Fruit fly (Drosophila melanogaster) S2 (cell line): ENCODE data around the gene CG18563.

Experiments
- CG8478 ChIP-seq: fragments of >200 bp; optimal IDR thresholded peaks from 2 replicates; lab custom pipeline; 2018
- CTCF ChIP-seq, 2 experiments: fragments of >200 bp; optimal IDR thresholded peaks; 2 replicates each; lab custom pipeline; 2018

DNA sequence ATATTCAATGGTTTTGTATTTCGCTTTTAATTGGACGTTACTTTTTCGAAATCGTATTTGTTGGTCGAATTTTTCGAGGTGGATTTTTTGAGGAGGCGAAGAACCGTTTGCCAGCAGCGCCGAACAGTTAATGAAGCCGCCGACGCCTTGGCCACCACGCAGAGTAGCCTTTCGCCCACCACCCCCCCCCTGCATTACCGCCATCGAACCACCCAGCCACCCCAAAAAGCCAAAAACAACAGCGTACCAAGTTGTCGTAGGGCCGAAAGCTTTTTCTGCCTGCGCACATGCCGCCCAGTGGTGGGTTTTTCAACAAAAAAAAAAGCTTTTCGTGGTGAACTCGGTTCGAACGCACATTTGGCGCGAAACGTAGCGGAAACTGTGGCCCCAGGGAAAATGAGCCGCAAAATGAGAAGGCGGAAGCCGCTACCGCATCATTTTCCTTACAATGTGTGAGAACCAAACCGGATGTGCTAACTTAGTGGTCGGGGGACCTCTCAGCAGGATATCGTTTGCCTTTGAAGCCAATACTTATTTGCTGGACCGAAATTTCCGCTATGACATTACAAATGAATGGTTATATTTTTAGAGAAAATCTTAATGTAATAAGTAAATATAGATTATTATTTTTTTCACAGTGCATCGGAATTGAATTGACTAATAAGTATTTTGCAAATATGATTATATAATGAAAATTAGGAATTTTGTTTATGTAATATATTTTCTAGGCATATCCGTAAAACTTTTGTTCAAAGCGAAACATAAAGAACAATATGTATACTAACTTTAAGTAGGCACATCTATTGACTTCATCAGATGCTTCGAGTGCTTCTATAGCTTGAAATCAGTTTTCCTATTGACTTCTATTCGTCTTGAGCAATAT, 24.6 kb downstream of the CG18563 start, which contains the start of the genes Dif and CG5043:
- TF ChIP-seq CG8478 (lab: Kevin White, UChicago) (no peak), CTCF (optimal IDR thresholded peaks at IDR 0.05; lab: Kevin White, UChicago) (no peak)
